Fruit fly (Drosophila melanogaster) whole organism, wandering third instar larva: Measurements from ENCODE around the gene CG1537.

Source experiments
- N ChIP-seq: fragments of >200 bp; optimal IDR thresholded peaks from 2 replicates; lab custom pipeline; 2018; ENCODE audit warnings: missing biosample characterization, missing external identifiers, missing genetic modification characterization
- sage ChIP-seq: fragments of 200-800 bp; sonication (Bioruptor generic); optimal IDR thresholded peaks from 2 replicates; lab custom pipeline; 2016; ENCODE audit warnings: missing biosample characterization, mild to moderate bottlenecking, missing genetic modification characterization
- usp ChIP-seq: fragments of >200 bp; optimal IDR thresholded peaks from 2 replicates; lab custom pipeline; 2017; ENCODE audit warnings: missing biosample characterization, missing genetic modification characterization

dm6 chrX:11063070-11063469, at the start of gene CG1537:
- TF ChIP-seq N (GFP tag; lab: Kevin White, UChicago) (no peak), sage (GFP tag; lab: Kevin White, UChicago) (no peak), usp (GFP tag; lab: Kevin White, UChicago) (no peak)
